Worm (Caenorhabditis elegans) whole organism, young adult: ENCODE results near the gene tat-6.

ENCODE experiments used
- B0035.1 ChIP-seq: sonication (generic microtip); optimal IDR thresholded peaks from 2 replicates; lab custom pipeline; 2016; ENCODE audit warnings: missing genetic modification characterization, mild to moderate bottlenecking, missing compliant biosample characterization, missing genotype, missing genetic modification reagents
- B0261.1 ChIP-seq: sonication (generic microtip); optimal IDR thresholded peaks from 2 replicates; lab custom pipeline; 2016; ENCODE audit warnings: mild to moderate bottlenecking, missing genetic modification characterization, moderate library complexity, missing compliant biosample characterization
- B0336.3 ChIP-seq: fragments of 200-800 bp; sonication (Bioruptor generic); IDR thresholded peaks from 2 replicates; pipeline ENCODE4 v1.3.6; 2022; ENCODE audit warnings: missing genetic modification characterization, missing compliant biosample characterization
- C06A6.2 ChIP-seq: fragments of 200-800 bp; sonication (Bioruptor generic); conservative IDR thresholded peaks from 2 replicates; pipeline ENCODE4 v1.3.6; 2022; ENCODE audit warnings: missing genetic modification characterization, missing compliant biosample characterization
- D2030.7 ChIP-seq: fragments of 200-800 bp; sonication (Bioruptor generic); IDR thresholded peaks from 2 replicates; pipeline ENCODE4 v1.3.6; 2022; ENCODE audit warnings: missing genetic modification reagents, missing genetic modification characterization, missing compliant biosample characterization
- F22D6.2 ChIP-seq: sonication (generic microtip); optimal IDR thresholded peaks from 2 replicates; lab custom pipeline; 2016; ENCODE audit warnings: mild to moderate bottlenecking, missing genetic modification characterization, missing compliant biosample characterization
- F23B12.7 ChIP-seq: sonication (generic microtip); optimal IDR thresholded peaks from 2 replicates; lab custom pipeline; 2017; ENCODE audit warnings: missing genetic modification characterization, mild to moderate bottlenecking, missing compliant biosample characterization, antibody characterized with exemption, moderate library complexity; ENCODE audit not compliant: insufficient read depth
- F33H1.4 ChIP-seq: fragments of 200-800 bp; sonication (Bioruptor generic); IDR thresholded peaks from 2 replicates; pipeline ENCODE4 v1.3.6; 2022; ENCODE audit warnings: missing genetic modification reagents, missing genetic modification characterization, missing compliant biosample characterization
- F52B5.7 ChIP-seq: sonication (generic microtip); optimal IDR thresholded peaks from 2 replicates; lab custom pipeline; 2016; ENCODE audit warnings: mild to moderate bottlenecking, missing genetic modification characterization, missing compliant biosample characterization
- F57A8.1 ChIP-seq: fragments of 200-800 bp; sonication (Bioruptor generic); optimal IDR thresholded peaks from 2 replicates; lab custom pipeline; 2018; ENCODE audit warnings: mild to moderate bottlenecking, missing genetic modification characterization, moderate library complexity, missing compliant biosample characterization
- K11D2.4 ChIP-seq: fragments of 200-800 bp; sonication (Bioruptor generic); IDR thresholded peaks from 2 replicates; pipeline ENCODE4 v1.3.6; 2022; ENCODE audit warnings: missing genetic modification reagents, missing genetic modification characterization, missing compliant biosample characterization
- K12H6.12 ChIP-seq: fragments of 200-800 bp; sonication (Bioruptor generic); optimal IDR thresholded peaks from 2 replicates; lab custom pipeline; 2018; ENCODE audit warnings: mild to moderate bottlenecking, missing genetic modification characterization, missing compliant biosample characterization
- Y79H2A.3 ChIP-seq: fragments of 200-800 bp; sonication (Bioruptor generic); conservative IDR thresholded peaks from 2 replicates; pipeline ENCODE4 v1.3.6; 2022; ENCODE audit warnings: missing genetic modification reagents, missing genetic modification characterization, missing compliant biosample characterization
- ZK185.1 ChIP-seq: sonication (generic microtip); optimal IDR thresholded peaks from 2 replicates; lab custom pipeline; 2016; ENCODE audit warnings: mild to moderate bottlenecking, missing genetic modification characterization, missing compliant biosample characterization; ENCODE audit not compliant: poor library complexity, severe bottlenecking
- ama-1 ChIP-seq, 3 experiments: fragments of 150-350 bp in 1 of 3; sonication (generic microtip) in 2 of 3; optimal IDR thresholded peaks; 2 replicates each; lab custom pipeline; 2014 to 2018; ENCODE audit warnings: missing biosample characterization in 2 of 3, missing genetic modification characterization in 2 of 3, missing genetic modification reagents in 2 of 3
- attf-6 ChIP-seq: fragments of 200-800 bp; sonication (Bioruptor generic); IDR thresholded peaks from 2 replicates; pipeline ENCODE4 v1.3.6; 2022; ENCODE audit warnings: missing genetic modification reagents, missing genetic modification characterization, missing compliant biosample characterization
- bed-2 ChIP-seq: fragments of 200-800 bp; sonication (Bioruptor generic); IDR thresholded peaks from 2 replicates; pipeline ENCODE4 v1.3.6; 2022; ENCODE audit warnings: missing genetic modification reagents, missing genetic modification characterization, missing compliant biosample characterization
- cebp-2 ChIP-seq: fragments of 200-800 bp; sonication (Bioruptor generic); IDR thresholded peaks from 2 replicates; pipeline ENCODE4 v1.3.6; 2022; ENCODE audit warnings: missing genetic modification characterization, missing compliant biosample characterization
- ceh-100 ChIP-seq: fragments of 200-800 bp; sonication (Bioruptor generic); IDR thresholded peaks from 2 replicates; pipeline ENCODE4 v1.3.6; 2022; ENCODE audit warnings: missing genetic modification reagents, missing genetic modification characterization, missing compliant biosample characterization
- ceh-79 ChIP-seq: sonication (generic microtip); optimal IDR thresholded peaks from 2 replicates; lab custom pipeline; 2017; ENCODE audit warnings: mild to moderate bottlenecking, missing genetic modification characterization, missing compliant biosample characterization
- chd-7 ChIP-seq: sonication (generic microtip); optimal IDR thresholded peaks from 2 replicates; lab custom pipeline; 2016; ENCODE audit warnings: mild to moderate bottlenecking, missing genetic modification characterization, moderate library complexity, missing compliant biosample characterization
- egrh-3 ChIP-seq: fragments of 200-800 bp; sonication (Bioruptor generic); IDR thresholded peaks from 2 replicates; pipeline ENCODE4 v1.3.6; 2022; ENCODE audit warnings: missing genetic modification reagents, missing genetic modification characterization, missing compliant biosample characterization
- gei-17 ChIP-seq: fragments of 200-800 bp; sonication (Bioruptor generic); optimal IDR thresholded peaks from 2 replicates; lab custom pipeline; 2018; ENCODE audit warnings: mild to moderate bottlenecking, missing genetic modification characterization, missing compliant biosample characterization
- hlh-12 ChIP-seq: sonication (generic microtip); optimal IDR thresholded peaks from 2 replicates; lab custom pipeline; 2016; ENCODE audit warnings: missing genetic modification characterization, missing compliant biosample characterization
- hmg-1.2 ChIP-seq: fragments of 200-800 bp; sonication (Bioruptor generic); IDR thresholded peaks from 2 replicates; pipeline ENCODE4 v1.3.6; 2022; ENCODE audit warnings: missing genetic modification reagents, missing genetic modification characterization, missing compliant biosample characterization
- lin-54 ChIP-seq: fragments of 200-800 bp; sonication (Bioruptor generic); optimal IDR thresholded peaks from 2 replicates; lab custom pipeline; 2018; ENCODE audit warnings: mild to moderate bottlenecking, missing genetic modification characterization, missing compliant biosample characterization
- lsy-27 ChIP-seq: sonication (generic microtip); optimal IDR thresholded peaks from 2 replicates; lab custom pipeline; 2017; ENCODE audit warnings: missing genetic modification characterization, mild to moderate bottlenecking, missing compliant biosample characterization, antibody characterized with exemption, missing genotype, borderline replicate concordance; ENCODE audit not compliant: insufficient read depth
- madf-10 ChIP-seq: sonication (generic microtip); optimal IDR thresholded peaks from 2 replicates; lab custom pipeline; 2016; ENCODE audit warnings: mild to moderate bottlenecking, missing genetic modification characterization, missing compliant biosample characterization
- madf-6 ChIP-seq: fragments of 200-800 bp; sonication (Bioruptor generic); IDR thresholded peaks from 2 replicates; pipeline ENCODE4 v1.3.6; 2022; ENCODE audit warnings: missing genetic modification reagents, missing genetic modification characterization, missing compliant biosample characterization
- madf-8 ChIP-seq: fragments of 200-800 bp; sonication (Bioruptor generic); conservative IDR thresholded peaks from 2 replicates; pipeline ENCODE4 v1.3.6; 2022; ENCODE audit warnings: missing genetic modification reagents, missing genetic modification characterization, missing compliant biosample characterization
- mcd-1 ChIP-seq: fragments of 200-800 bp; sonication (Bioruptor generic); IDR thresholded peaks from 2 replicates; pipeline ENCODE4 v1.3.6; 2022; ENCODE audit warnings: missing genetic modification reagents, missing genetic modification characterization, missing compliant biosample characterization
- rec-8 ChIP-seq, 2 experiments: sonication (generic microtip); optimal IDR thresholded peaks; 2 replicates each; lab custom pipeline; 2016; ENCODE audit warnings: mild to moderate bottlenecking in 2 of 2, missing genetic modification characterization in 2 of 2, missing genetic modification reagents in 2 of 2, missing genotype in 2 of 2, missing biosample characterization in 1 of 2, missing compliant biosample characterization in 1 of 2, moderate library complexity in 1 of 2
- rpc-1 ChIP-seq, 2 experiments: fragments of 150-350 bp in 1 of 2; sonication (generic microtip) in 1 of 2; optimal IDR thresholded peaks; 2 replicates each; lab custom pipeline; 2014 to 2018; ENCODE audit warnings: missing biosample characterization in 1 of 2, missing genetic modification characterization in 1 of 2, missing genetic modification reagents in 1 of 2, missing genotype in 1 of 2
- sdz-38 ChIP-seq: sonication (generic microtip); optimal IDR thresholded peaks from 2 replicates; lab custom pipeline; 2016; ENCODE audit warnings: missing genotype, missing genetic modification characterization, missing compliant biosample characterization
- snpc-1.1 ChIP-seq: sonication (generic microtip); optimal IDR thresholded peaks from 2 replicates; lab custom pipeline; 2017; ENCODE audit warnings: missing genetic modification characterization, mild to moderate bottlenecking, missing compliant biosample characterization, antibody characterized with exemption, moderate library complexity, missing genotype, missing genetic modification reagents; ENCODE audit not compliant: insufficient read depth
- snpc-4 ChIP-seq, 5 experiments: fragments of 150-350 bp in 1 of 5; sonication (generic microtip) in 4 of 5; optimal IDR thresholded peaks; 2 replicates each; lab custom pipeline; 2014 to 2018; ENCODE audit warnings: missing genetic modification characterization in 5 of 5, missing biosample characterization in 3 of 5, antibody characterized with exemption in 2 of 5, mild to moderate bottlenecking in 2 of 5, missing compliant biosample characterization in 2 of 5, missing genotype in 2 of 5, moderate library complexity in 2 of 5, missing genetic modification reagents in 1 of 5
- somi-1 ChIP-seq: fragments of 200-800 bp; sonication (Bioruptor generic); optimal IDR thresholded peaks from 2 replicates; lab custom pipeline; 2018; ENCODE audit warnings: mild to moderate bottlenecking, missing genetic modification characterization, missing compliant biosample characterization
- sptf-2 ChIP-seq: fragments of 200-800 bp; sonication (Bioruptor generic); optimal IDR thresholded peaks from 2 replicates; lab custom pipeline; 2018; ENCODE audit warnings: mild to moderate bottlenecking, missing genetic modification characterization, missing compliant biosample characterization
- tbp1 ChIP-seq: fragments of 200-800 bp; sonication (Bioruptor generic); optimal IDR thresholded peaks from 2 replicates; lab custom pipeline; 2018; ENCODE audit warnings: mild to moderate bottlenecking, missing genetic modification characterization, missing compliant biosample characterization
- tbx-9 ChIP-seq: sonication (generic microtip); optimal IDR thresholded peaks from 2 replicates; lab custom pipeline; 2016; ENCODE audit warnings: borderline replicate concordance, missing genetic modification characterization, inconsistent platforms, missing compliant biosample characterization
- unc-130 ChIP-seq: sonication (generic microtip); optimal IDR thresholded peaks from 2 replicates; lab custom pipeline; 2016; ENCODE audit warnings: missing genetic modification reagents, missing genetic modification characterization, missing compliant biosample characterization
- unc-62 ChIP-seq: fragments of 150-350 bp; optimal IDR thresholded peaks from 2 replicates; lab custom pipeline; 2014; ENCODE audit warnings: missing biosample characterization, missing genetic modification reagents, missing genetic modification characterization
- xnd-1 ChIP-seq: sonication (generic microtip); optimal IDR thresholded peaks from 2 replicates; lab custom pipeline; 2016; ENCODE audit warnings: missing genotype, missing genetic modification reagents, missing genetic modification characterization, missing compliant biosample characterization
- zim-3 ChIP-seq: sonication (generic microtip); optimal IDR thresholded peaks from 2 replicates; lab custom pipeline; 2017; ENCODE audit warnings: mild to moderate bottlenecking, missing genetic modification characterization, moderate library complexity, missing compliant biosample characterization
- ztf-18 ChIP-seq: sonication (generic microtip); optimal IDR thresholded peaks from 2 replicates; lab custom pipeline; 2016; ENCODE audit warnings: missing genotype, mild to moderate bottlenecking, missing genetic modification characterization, missing compliant biosample characterization
- ztf-3 ChIP-seq: fragments of 200-800 bp; sonication (Bioruptor generic); optimal IDR thresholded peaks from 2 replicates; lab custom pipeline; 2018; ENCODE audit warnings: mild to moderate bottlenecking, missing genetic modification characterization, missing compliant biosample characterization

tat-6 gene

ce11 chrV:3163143-3163542 is 34.2 kb downstream of the tat-6 start (continued):
- TF ChIP-seq C06A6.2, result no peak
- TF ChIP-seq Y79H2A.3 (GFP tag; lab: Robert Waterston, UW), result no peak
- TF ChIP-seq gei-17 (GFP tag; lab: Kevin White, UChicago), result no peak
- TF ChIP-seq ztf-3 (GFP tag; lab: Kevin White, UChicago), result no peak
- no peak for TF ChIP-seq sdz-38 (tag; lab: Kevin White, UChicago)
- peak; percentile 27; the same call in 1 of the 2 replicates for TF ChIP-seq F33H1.4 (GFP tag; lab: Robert Waterston, UW)
- TF ChIP-seq hmg-1.2, result 0 out of 2 replicates have a peak, but pooled peaks have one; percentile 41
- TF ChIP-seq snpc-1.1 (tag; lab: Kevin White, UChicago), result no peak
- no peak for TF ChIP-seq attf-6 (GFP tag; lab: Robert Waterston, UW)
- TF ChIP-seq ztf-18 (tag; lab: Kevin White, UChicago), result peak; percentile 30
- TF ChIP-seq egrh-3, result no peak
- peak; percentile 56 for TF ChIP-seq chd-7 (tag; lab: Kevin White, UChicago)
- TF ChIP-seq rec-8 (tag; optimal IDR thresholded peaks at IDR 0.05; lab: Kevin White, UChicago), result peak in 1 of 2 experiments; percentile 64
- peak; percentile 52 for TF ChIP-seq lin-54 (GFP tag; lab: Kevin White, UChicago)
- TF ChIP-seq tbx-9 (tag; lab: Kevin White, UChicago), result no peak
- TF ChIP-seq ceh-100 (GFP tag; lab: Robert Waterston, UW), result no peak
- TF ChIP-seq bed-2 (GFP tag; lab: Robert Waterston, UW), result no peak
- no peak for TF ChIP-seq unc-130 (GFP tag; lab: Kevin White, UChicago)
- no peak for TF ChIP-seq somi-1 (GFP tag; lab: Kevin White, UChicago)
- peak; percentile 22 for TF ChIP-seq zim-3
- TF ChIP-seq snpc-4 (GFP tag; optimal IDR thresholded peaks at IDR 0.05; lab: Kevin White, UChicago), result peak; percentile 69
- peak in 1 of 4 experiments; percentile 59 for TF ChIP-seq snpc-4 (tag; optimal IDR thresholded peaks at IDR 0.05; lab: Kevin White, UChicago)
- TF ChIP-seq xnd-1 (tag; lab: Kevin White, UChicago), result peak; percentile 5
- peak; percentile 71 for TF ChIP-seq rpc-1 (optimal IDR thresholded peaks at IDR 0.05; lab: Kevin White, UChicago)
- TF ChIP-seq rpc-1 (tag; optimal IDR thresholded peaks at IDR 0.05; lab: Kevin White, UChicago), result peak; percentile 95
- TF ChIP-seq K11D2.4 (GFP tag; lab: Robert Waterston, UW), result no peak
- peak; percentile 47 for TF ChIP-seq F52B5.7
- TF ChIP-seq K12H6.12 (tag; lab: Kevin White, UChicago), result no peak
- TF ChIP-seq F22D6.2, result no peak
- TF ChIP-seq B0035.1 (tag; lab: Kevin White, UChicago), result no peak
- no peak for TF ChIP-seq B0336.3 (GFP tag; lab: Robert Waterston, UW)
- no peak for TF ChIP-seq ZK185.1 (tag; lab: Kevin White, UChicago)
- no peak for TF ChIP-seq unc-62 (GFP tag; lab: Kevin White, UChicago)
- TF ChIP-seq cebp-2 (GFP tag; lab: Robert Waterston, UW), result no peak
- TF ChIP-seq hlh-12 (tag; lab: Kevin White, UChicago), result no peak
- no peak for TF ChIP-seq F23B12.7
- TF ChIP-seq ceh-79, result no peak
- 0 out of 2 replicates have a peak, but pooled peaks have one; percentile 21 for TF ChIP-seq mcd-1 (GFP tag; lab: Robert Waterston, UW)
- TF ChIP-seq lsy-27 (tag; lab: Kevin White, UChicago), result no peak
- TF ChIP-seq madf-8 (GFP tag; lab: Robert Waterston, UW), result peak; percentile 27; the same call in 1 of the 2 replicates
- peak; percentile 61 for TF ChIP-seq B0261.1 (tag; lab: Kevin White, UChicago)
- peak; percentile 56; the same call in 1 of the 2 replicates for TF ChIP-seq madf-6 (GFP tag; lab: Robert Waterston, UW)
- TF ChIP-seq sptf-2 (GFP tag; lab: Kevin White, UChicago), result no peak
- peak; percentile 2 for TF ChIP-seq madf-10 (tag; lab: Kevin White, UChicago)
- TF ChIP-seq ama-1 (optimal IDR thresholded peaks at IDR 0.05; lab: Kevin White, UChicago), result no peak
- no peak for TF ChIP-seq ama-1 (GFP tag; optimal IDR thresholded peaks at IDR 0.05; lab: Kevin White, UChicago)
- peak; percentile 82 for TF ChIP-seq tbp1 (GFP tag; lab: Kevin White, UChicago)
- TF ChIP-seq D2030.7 (GFP tag; lab: Robert Waterston, UW), result peak; percentile 63
- no peak for TF ChIP-seq F57A8.1 (GFP tag; lab: Kevin White, UChicago)
